Worm (Caenorhabditis elegans) whole organism, L2 larva: ENCODE measurements around the gene clec-147.

Experiments used
- F13H6.1 ChIP-seq: sonication (generic microtip); optimal IDR thresholded peaks from 2 replicates; lab custom pipeline; 2016; ENCODE audit warnings: missing genetic modification characterization, missing compliant biosample characterization
- aly-2 ChIP-seq: fragments of 150-350 bp; optimal IDR thresholded peaks from 2 replicates; lab custom pipeline; 2014; ENCODE audit warnings: missing biosample characterization, missing genetic modification characterization
- elt-1 ChIP-seq: fragments of 150-350 bp; optimal IDR thresholded peaks from 2 replicates; lab custom pipeline; 2014; ENCODE audit warnings: missing biosample characterization, missing genetic modification characterization
- snpc-4 ChIP-seq: fragments of 150-350 bp; optimal IDR thresholded peaks from 2 replicates; lab custom pipeline; 2014; ENCODE audit warnings: missing biosample characterization, missing genetic modification characterization

DNA sequence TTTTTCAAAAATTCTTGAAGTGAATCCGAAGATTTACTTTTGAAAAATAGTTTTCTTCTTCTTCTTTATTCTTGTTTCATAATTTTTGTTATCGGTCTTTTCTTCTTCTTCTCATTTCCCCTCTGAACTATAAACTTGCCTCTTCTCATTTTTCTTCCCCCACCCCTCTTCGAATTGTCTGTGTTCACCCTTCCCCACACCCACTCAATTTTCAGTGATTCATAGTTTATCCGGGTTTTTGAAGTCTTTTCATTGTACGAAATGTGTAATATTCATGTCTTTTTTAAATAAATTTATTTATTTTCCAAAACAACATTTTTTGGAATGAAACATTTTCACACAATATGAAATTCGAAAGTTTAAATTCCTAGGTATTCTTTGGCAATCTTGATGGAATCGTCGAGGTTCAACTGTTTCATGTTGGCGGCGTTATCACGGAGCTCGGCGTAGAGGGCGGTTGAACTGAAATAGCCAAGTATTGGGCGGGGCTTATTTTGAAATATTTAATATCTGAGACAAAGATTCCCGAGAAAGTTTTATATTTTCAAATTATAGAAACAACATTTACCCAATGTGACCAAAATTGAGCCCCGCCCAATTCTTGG is 44.9 kb downstream of the clec-147 start:
- no peak for TF ChIP-seq snpc-4 (tag; lab: Kevin White, UChicago)
- no peak for TF ChIP-seq elt-1 (tag; lab: Kevin White, UChicago)
- TF ChIP-seq F13H6.1 (tag; lab: Kevin White, UChicago), result no peak
- no peak for TF ChIP-seq aly-2 (tag; lab: Kevin White, UChicago)
